Fruit fly (Drosophila melanogaster) whole organism, embryonic: Measurements from ENCODE around the gene Mtr3.

Source experiments
- Atf6 ChIP-seq: fragments of 200-800 bp; sonication (Bioruptor generic); IDR thresholded peaks from 2 replicates; pipeline ENCODE4 v1.3.6; 2022; ENCODE audit warnings: missing biosample characterization, missing genetic modification characterization
- CG10267 ChIP-seq: fragments of 200-800 bp; sonication (Bioruptor generic); optimal IDR thresholded peaks from 2 replicates; lab custom pipeline; 2018; ENCODE audit warnings: missing biosample characterization, mild to moderate bottlenecking, missing genetic modification characterization, moderate library complexity
- CG10366 ChIP-seq: fragments of 200-800 bp; sonication (Bioruptor generic); IDR thresholded peaks from 2 replicates; pipeline ENCODE4 v1.3.6; 2022; ENCODE audit warnings: missing biosample characterization, missing genetic modification characterization
- CG12236 ChIP-seq: fragments of 200-800 bp; sonication (Bioruptor generic); optimal IDR thresholded peaks from 2 replicates; lab custom pipeline; 2016; ENCODE audit warnings: missing biosample characterization, missing genetic modification characterization
- CG12299 ChIP-seq: fragments of 200-800 bp; sonication (Bioruptor generic); optimal IDR thresholded peaks from 2 replicates; lab custom pipeline; 2018; ENCODE audit warnings: missing biosample characterization, mild to moderate bottlenecking, missing genetic modification characterization
- CG13424 ChIP-seq: fragments of 200-800 bp; sonication (Bioruptor generic); optimal IDR thresholded peaks from 2 replicates; lab custom pipeline; 2019; ENCODE audit warnings: missing biosample characterization, mild to moderate bottlenecking, missing genetic modification characterization, moderate library complexity
- CG13624 ChIP-seq: fragments of 200-800 bp; sonication (Bioruptor generic); optimal IDR thresholded peaks from 2 replicates; lab custom pipeline; 2016; ENCODE audit warnings: missing biosample characterization, missing genetic modification characterization
- CG14441 ChIP-seq: fragments of 200-800 bp; sonication (Bioruptor generic); IDR thresholded peaks from 2 replicates; pipeline ENCODE4 v1.3.6; 2022; ENCODE audit warnings: missing biosample characterization, missing genetic modification characterization
- CG15514 ChIP-seq: fragments of 200-800 bp; sonication (Bioruptor generic); optimal IDR thresholded peaks from 3 replicates; lab custom pipeline; 2017; ENCODE audit warnings: missing biosample characterization, missing genetic modification characterization, mild to moderate bottlenecking, moderate library complexity, missing genetic modification reagents
- CG1602 ChIP-seq: fragments of 200-800 bp; sonication (Bioruptor generic); optimal IDR thresholded peaks from 3 replicates; lab custom pipeline; 2016; ENCODE audit warnings: missing biosample characterization, missing genetic modification characterization
- CG18262 ChIP-seq: fragments of 200-800 bp; optimal IDR thresholded peaks from 3 replicates; lab custom pipeline; 2019; ENCODE audit warnings: missing biosample characterization, mild to moderate bottlenecking, missing genetic modification characterization, moderate library complexity
- CG30403 ChIP-seq: fragments of 200-800 bp; sonication (Bioruptor generic); optimal IDR thresholded peaks from 3 replicates; lab custom pipeline; 2016; ENCODE audit warnings: missing biosample characterization, missing genetic modification characterization
- CG3163 ChIP-seq: fragments of 200-800 bp; sonication (Bioruptor generic); optimal IDR thresholded peaks from 3 replicates; lab custom pipeline; 2016; ENCODE audit warnings: missing biosample characterization, missing genetic modification characterization
- CG3281 ChIP-seq: fragments of 200-800 bp; sonication (Bioruptor generic); optimal IDR thresholded peaks from 3 replicates; lab custom pipeline; 2017; ENCODE audit warnings: missing biosample characterization, mild to moderate bottlenecking, missing genetic modification characterization
- CG3407 ChIP-seq: fragments of 200-800 bp; sonication (Bioruptor generic); optimal IDR thresholded peaks from 2 replicates; lab custom pipeline; 2018; ENCODE audit warnings: missing biosample characterization, mild to moderate bottlenecking, missing genetic modification characterization
- CG34224 ChIP-seq: fragments of 200-800 bp; sonication (Bioruptor generic); IDR thresholded peaks from 3 replicates; pipeline ENCODE4 v1.3.6; 2022; ENCODE audit warnings: missing biosample characterization, missing genetic modification characterization; ENCODE audit not compliant: partially characterized antibody
- CG3726 ChIP-seq: fragments of 200-800 bp; sonication (Bioruptor generic); IDR thresholded peaks from 3 replicates; pipeline ENCODE4, ENCODE4 v1.3.6; 2022; ENCODE audit warnings: missing biosample characterization, missing genetic modification characterization
- CG42726 ChIP-seq: fragments of 200-800 bp; sonication (Bioruptor generic); IDR thresholded peaks from 2 replicates; pipeline ENCODE4 v1.3.6; 2022; ENCODE audit warnings: missing biosample characterization, missing genetic modification characterization; ENCODE audit not compliant: partially characterized antibody
- CG4360 ChIP-seq: fragments of 200-800 bp; sonication (Bioruptor generic); IDR thresholded peaks from 2 replicates; pipeline ENCODE4 v1.3.6; 2022; ENCODE audit warnings: missing biosample characterization, missing genetic modification characterization
- CG43689 ChIP-seq: fragments of 200-800 bp; sonication (Bioruptor generic); IDR thresholded peaks from 2 replicates; pipeline ENCODE4 v1.3.6; 2022; ENCODE audit warnings: missing biosample characterization, missing genetic modification characterization
- CG6254 ChIP-seq: fragments of 200-800 bp; sonication (Bioruptor generic); optimal IDR thresholded peaks from 3 replicates; lab custom pipeline; 2017; ENCODE audit warnings: mild to moderate bottlenecking, missing biosample characterization, missing genetic modification reagents, missing genetic modification characterization
- CG6813 ChIP-seq: fragments of 200-800 bp; sonication (Bioruptor generic); optimal IDR thresholded peaks from 2 replicates; lab custom pipeline; 2017; ENCODE audit warnings: missing biosample characterization, missing genetic modification characterization, mild to moderate bottlenecking, moderate library complexity, missing genetic modification reagents
- CG7745 ChIP-seq: fragments of 200-800 bp; sonication (Bioruptor generic); optimal IDR thresholded peaks from 2 replicates; lab custom pipeline; 2018; ENCODE audit warnings: missing biosample characterization, mild to moderate bottlenecking, missing genetic modification characterization, moderate library complexity
- CG7786 ChIP-seq: fragments of 200-800 bp; sonication (Bioruptor generic); optimal IDR thresholded peaks from 2 replicates; lab custom pipeline; 2016; ENCODE audit warnings: missing biosample characterization, missing genetic modification characterization
- CG9609 ChIP-seq: fragments of 200-800 bp; sonication (Bioruptor generic); optimal IDR thresholded peaks from 3 replicates; lab custom pipeline; 2016; ENCODE audit warnings: missing biosample characterization, missing genetic modification characterization
- Deaf1 ChIP-seq: fragments of 200-800 bp; optimal IDR thresholded peaks from 3 replicates; lab custom pipeline; 2019; ENCODE audit warnings: missing biosample characterization, mild to moderate bottlenecking, missing genetic modification characterization, moderate library complexity
- E2f1 ChIP-seq: fragments of 200-800 bp; sonication (Bioruptor generic); IDR thresholded peaks from 2 replicates; pipeline ENCODE4 v1.3.6; 2022; ENCODE audit warnings: missing biosample characterization, missing genetic modification characterization
- E2f2 ChIP-seq: fragments of 200-800 bp; sonication (Bioruptor generic); IDR thresholded peaks from 2 replicates; pipeline ENCODE4 v1.3.6; 2022; ENCODE audit warnings: missing biosample characterization, missing genetic modification characterization
- Eip74EF ChIP-seq, 2 experiments: fragments of 200-800 bp in 1 of 2; fragments of >200 bp in 1 of 2; sonication (Bioruptor generic) in 1 of 2; optimal IDR thresholded peaks; 2 replicates each; lab custom pipeline; 2017 to 2019; ENCODE audit warnings: missing biosample characterization in 2 of 2, missing genetic modification characterization in 2 of 2, mild to moderate bottlenecking in 1 of 2, moderate library complexity in 1 of 2
- Hr39 ChIP-seq: fragments of >200 bp; optimal IDR thresholded peaks from 2 replicates; lab custom pipeline; 2017
- Jarid2 ChIP-seq: fragments of 200-800 bp; sonication (Bioruptor generic); optimal IDR thresholded peaks from 3 replicates; lab custom pipeline; 2017; ENCODE audit warnings: mild to moderate bottlenecking, missing biosample characterization, missing genetic modification reagents, missing genetic modification characterization
- NFAT ChIP-seq: fragments of 200-800 bp; sonication (Bioruptor generic); IDR thresholded peaks from 2 replicates; pipeline ENCODE4 v1.3.6; 2022; ENCODE audit warnings: missing biosample characterization, missing genetic modification characterization
- Pdp1 ChIP-seq, 2 experiments: fragments of 200-800 bp; sonication (Bioruptor generic); optimal IDR thresholded peaks; 3 replicates each; lab custom pipeline; 2016; ENCODE audit warnings: missing biosample characterization in 2 of 2, missing genetic modification characterization in 2 of 2, mild to moderate bottlenecking in 1 of 2, moderate library complexity in 1 of 2
- Ptx1 ChIP-seq: fragments of 200-800 bp; sonication (Bioruptor generic); IDR thresholded peaks from 2 replicates; pipeline ENCODE4 v1.3.6; 2022; ENCODE audit warnings: missing biosample characterization, missing genetic modification characterization
- Usf ChIP-seq: fragments of 200-800 bp; sonication (Bioruptor generic); optimal IDR thresholded peaks from 2 replicates; lab custom pipeline; 2017; ENCODE audit warnings: missing genotype, missing biosample characterization, missing genetic modification characterization
- bab2 ChIP-seq: fragments of 200-800 bp; sonication (Bioruptor generic); optimal IDR thresholded peaks from 2 replicates; lab custom pipeline; 2016; ENCODE audit warnings: missing biosample characterization, missing genetic modification characterization
- cad ChIP-seq: fragments of >200 bp; optimal IDR thresholded peaks from 2 replicates; lab custom pipeline; 2017; ENCODE audit warnings: missing biosample characterization, missing genetic modification characterization
- chinmo ChIP-seq: fragments of 200-800 bp; sonication (Bioruptor generic); IDR thresholded peaks from 4 replicates; pipeline ENCODE4 v1.3.6; 2022; ENCODE audit warnings: missing biosample characterization, missing genetic modification characterization; ENCODE audit not compliant: partially characterized antibody
- chm ChIP-seq: fragments of 200-800 bp; sonication (Bioruptor generic); IDR thresholded peaks from 2 replicates; pipeline ENCODE4 v1.3.6; 2022; ENCODE audit warnings: missing biosample characterization, missing genetic modification characterization
- chn ChIP-seq: fragments of 200-800 bp; sonication (Bioruptor generic); optimal IDR thresholded peaks from 2 replicates; lab custom pipeline; 2016; ENCODE audit warnings: missing biosample characterization, missing genetic modification characterization
- corto ChIP-seq: fragments of 200-800 bp; sonication (Bioruptor generic); optimal IDR thresholded peaks from 2 replicates; lab custom pipeline; 2016; ENCODE audit warnings: missing biosample characterization, mild to moderate bottlenecking, missing genetic modification characterization, moderate library complexity
- crol ChIP-seq: fragments of 200-800 bp; sonication (Bioruptor generic); IDR thresholded peaks from 2 replicates; pipeline ENCODE4 v1.3.6; 2022; ENCODE audit warnings: missing biosample characterization, missing genetic modification characterization
- h ChIP-seq: fragments of >200 bp; optimal IDR thresholded peaks from 2 replicates; lab custom pipeline; 2017
- her ChIP-seq: fragments of 200-800 bp; sonication (Bioruptor generic); optimal IDR thresholded peaks from 2 replicates; lab custom pipeline; 2016; ENCODE audit warnings: missing biosample characterization, missing genetic modification characterization
- kah ChIP-seq: fragments of 200-800 bp; sonication (Bioruptor generic); optimal IDR thresholded peaks from 2 replicates; lab custom pipeline; 2018; ENCODE audit warnings: missing biosample characterization, mild to moderate bottlenecking, missing genetic modification characterization
- oc ChIP-seq: fragments of 200-800 bp; sonication (Bioruptor generic); optimal IDR thresholded peaks from 2 replicates; lab custom pipeline; 2018; ENCODE audit warnings: missing biosample characterization, mild to moderate bottlenecking, missing genetic modification characterization, moderate library complexity
- peb ChIP-seq: fragments of 200-800 bp; sonication (Bioruptor generic); IDR thresholded peaks from 2 replicates; pipeline ENCODE4 v1.3.6; 2022; ENCODE audit warnings: missing biosample characterization, missing genetic modification characterization
- psq ChIP-seq: fragments of 200-800 bp; sonication (Bioruptor generic); optimal IDR thresholded peaks from 2 replicates; lab custom pipeline; 2017; ENCODE audit warnings: missing biosample characterization, missing genetic modification characterization
- sc ChIP-seq, 3 experiments: fragments of >200 bp in 2 of 3; fragments of 200-800 bp in 1 of 3; sonication (Bioruptor generic) in 1 of 3; optimal IDR thresholded peaks; 2 replicates in 2 of 3; 3 replicates in 1 of 3; lab custom pipeline; 2017; ENCODE audit warnings: mild to moderate bottlenecking in 1 of 3, missing biosample characterization in 1 of 3, missing genetic modification characterization in 1 of 3, missing genetic modification reagents in 1 of 3
- sqz ChIP-seq: fragments of 200-800 bp; sonication (Bioruptor generic); optimal IDR thresholded peaks from 3 replicates; lab custom pipeline; 2018; ENCODE audit warnings: missing biosample characterization, mild to moderate bottlenecking, missing genetic modification characterization
- z ChIP-seq: fragments of 200-800 bp; sonication (Bioruptor generic); IDR thresholded peaks from 3 replicates; pipeline ENCODE4 v1.3.6; 2022; ENCODE audit warnings: missing biosample characterization, missing genetic modification characterization
- zf30C ChIP-seq: fragments of 200-800 bp; sonication (Bioruptor generic); optimal IDR thresholded peaks from 3 replicates; lab custom pipeline; 2018; ENCODE audit warnings: missing biosample characterization, mild to moderate bottlenecking, missing genetic modification characterization

Gene Mtr3

DNA sequence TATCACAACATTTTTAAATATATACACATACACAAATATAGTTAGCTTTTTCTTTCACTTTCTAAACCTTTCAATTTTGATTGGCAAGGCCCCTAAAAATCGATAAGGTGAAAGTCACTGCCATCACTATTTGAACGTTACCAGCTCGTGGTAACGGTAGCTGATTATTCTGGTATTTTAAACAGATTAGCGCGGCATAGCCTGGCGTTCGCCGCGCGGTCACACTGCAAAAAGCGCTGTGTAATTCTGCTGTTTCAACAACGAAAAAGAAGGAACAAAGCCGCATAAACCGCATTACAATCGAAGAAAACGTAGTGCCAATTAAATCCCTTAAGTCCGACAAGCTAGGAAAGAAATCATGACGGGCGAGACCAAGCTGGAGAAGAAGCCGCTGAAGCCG lies 1.3 kb upstream of the Mtr3 start, which contains the start of gene Rpn1 (continued):
- TF ChIP-seq NFAT (GFP tag; lab: Robert Waterston, UW) (no peak; the same call in 1 of the 2 replicates), sc (optimal IDR thresholded peaks at IDR 0.05; lab: Kevin White, UChicago) (no peak), sc (GFP tag; optimal IDR thresholded peaks at IDR 0.05; lab: Kevin White, UChicago) (no peak), Pdp1 (GFP tag; optimal IDR thresholded peaks at IDR 0.05; lab: Kevin White, UChicago) (no peak), h (no peak), oc (peak; percentile 85), CG7745 (tag; lab: Kevin White, UChicago) (no peak), chm (GFP tag; lab: Robert Waterston, UW) (no peak), Atf6 (GFP tag; lab: Robert Waterston, UW) (no peak), CG13624 (GFP tag; lab: Kevin White, UChicago) (peak; percentile 21), CG7786 (GFP tag; lab: Kevin White, UChicago) (no peak), CG9609 (GFP tag; lab: Kevin White, UChicago) (peak; percentile 30), Ptx1 (GFP tag; lab: Robert Waterston, UW) (no peak), Jarid2 (GFP tag; lab: Kevin White, UChicago) (no peak), CG13424 (tag; lab: Kevin White, UChicago) (no peak), CG10267 (tag; lab: Kevin White, UChicago) (peak; percentile 17), zf30C (GFP tag; lab: Kevin White, UChicago) (no peak), psq (GFP tag; lab: Kevin White, UChicago) (no peak), CG1602 (no peak), CG10366 (GFP tag; lab: Robert Waterston, UW) (no peak), CG4360 (GFP tag; lab: Robert Waterston, UW) (no peak), kah (GFP tag; lab: Kevin White, UChicago) (no peak), corto (no peak), Usf (GFP tag; lab: Kevin White, UChicago) (no peak), her (GFP tag; lab: Kevin White, UChicago) (no peak), CG6813 (no peak), CG43689 (GFP tag; lab: Robert Waterston, UW) (no peak), CG15514 (GFP tag; lab: Kevin White, UChicago) (peak; percentile 76), chinmo (GFP tag; lab: Robert Waterston, UW) (no peak), crol (GFP tag; lab: Robert Waterston, UW) (no peak), CG6254 (GFP tag; lab: Kevin White, UChicago) (no peak), cad (no peak), Deaf1 (tag; lab: Kevin White, UChicago) (no peak), bab2 (GFP tag; lab: Kevin White, UChicago) (no peak), peb (GFP tag; lab: Robert Waterston, UW) (no peak), CG34224 (GFP tag; lab: Robert Waterston, UW) (peak; percentile 54; the same call in 2 of the 3 replicates), CG18262 (no peak), chn (GFP tag; lab: Kevin White, UChicago) (no peak), CG3281 (GFP tag; lab: Kevin White, UChicago) (no peak), E2f1 (no peak), CG12236 (GFP tag; lab: Kevin White, UChicago) (no peak), sqz (no peak), CG3726 (no peak), CG42726 (GFP tag; lab: Robert Waterston, UW) (peak; percentile 49; the same call in 1 of the 2 replicates), CG12299 (tag; lab: Kevin White, UChicago) (no peak), z (GFP tag; lab: Robert Waterston, UW) (no peak), CG3163 (no peak), CG30403 (GFP tag; lab: Kevin White, UChicago) (peak; percentile 16), Eip74EF (GFP tag; optimal IDR thresholded peaks at IDR 0.05; lab: Kevin White, UChicago) (no peak), CG14441 (GFP tag; lab: Robert Waterston, UW) (no peak), E2f2 (GFP tag; lab: Robert Waterston, UW) (peak; percentile 88), CG3407 (GFP tag; lab: Kevin White, UChicago) (no peak), Hr39 (no peak)
